Fruit fly (Drosophila melanogaster) whole organism, prepupa: ENCODE measurements around the gene Nasp.
A peak's percentile ranks its signal among the peaks of the same experiment; 100 is the strongest.

Experiments used
- CG6276 ChIP-seq: fragments of 200-800 bp; sonication (Bioruptor generic); optimal IDR thresholded peaks from 2 replicates; lab custom pipeline; 2017; ENCODE audit warnings: missing biosample characterization, mild to moderate bottlenecking, missing genetic modification characterization
- CG6808 ChIP-seq: fragments of 200-800 bp; sonication (Bioruptor generic); optimal IDR thresholded peaks from 3 replicates; lab custom pipeline; 2017; ENCODE audit warnings: missing biosample characterization, missing genetic modification characterization, mild to moderate bottlenecking, moderate library complexity, missing genetic modification reagents
- CG8319 ChIP-seq: fragments of 200-800 bp; sonication (Bioruptor generic); optimal IDR thresholded peaks from 3 replicates; lab custom pipeline; 2016; ENCODE audit warnings: missing biosample characterization, missing genetic modification characterization
- Ets96B ChIP-seq: fragments of 200-800 bp; optimal IDR thresholded peaks from 2 replicates; lab custom pipeline; 2019; ENCODE audit warnings: missing biosample characterization, mild to moderate bottlenecking, missing genetic modification characterization, moderate library complexity
- Gug ChIP-seq: fragments of 200-800 bp; sonication (Bioruptor generic); IDR thresholded peaks from 2 replicates; pipeline ENCODE4 v1.3.6; 2022; ENCODE audit warnings: missing biosample characterization, missing genetic modification characterization
- fd85E ChIP-seq: fragments of 200-800 bp; sonication (Bioruptor generic); optimal IDR thresholded peaks from 3 replicates; lab custom pipeline; 2016; ENCODE audit warnings: missing biosample characterization, missing genetic modification characterization
- pdm3 ChIP-seq: fragments of 200-800 bp; sonication (Bioruptor generic); optimal IDR thresholded peaks from 3 replicates; lab custom pipeline; 2016; ENCODE audit warnings: missing biosample characterization, missing genetic modification characterization

dm6 chr3R:8744198-8744597, 3.4 kb upstream of the Nasp start:
- TF ChIP-seq Gug (no peak; the same call in 1 of the 2 replicates), CG6808 (GFP tag; lab: Kevin White, UChicago) (no peak), CG8319 (GFP tag; lab: Kevin White, UChicago) (no peak), pdm3 (GFP tag; lab: Kevin White, UChicago) (peak; percentile 50), Ets96B (tag; lab: Kevin White, UChicago) (peak; percentile 20), fd85E (GFP tag; lab: Kevin White, UChicago) (no peak), CG6276 (GFP tag; lab: Kevin White, UChicago) (peak; percentile 4)
